Fruit fly (Drosophila melanogaster) whole organism, embryonic: ENCODE data around the gene CG44836.

ENCODE experiments used
- Bdp1 ChIP-seq: fragments of 200-800 bp; sonication (Bioruptor generic); optimal IDR thresholded peaks from 3 replicates; lab custom pipeline; 2016; ENCODE audit warnings: missing biosample characterization, missing genetic modification characterization
- Bgb ChIP-seq: fragments of 200-800 bp; sonication (Bioruptor generic); IDR thresholded peaks from 2 replicates; pipeline ENCODE4 v1.3.6; 2022; ENCODE audit warnings: missing biosample characterization, missing genetic modification characterization; ENCODE audit not compliant: partially characterized antibody
- CG10321 ChIP-seq: fragments of 200-800 bp; sonication (Bioruptor generic); IDR thresholded peaks from 2 replicates; pipeline ENCODE4 v1.3.6; 2022; ENCODE audit warnings: missing biosample characterization, missing genetic modification characterization
- CG10979 ChIP-seq: fragments of 200-800 bp; sonication (Bioruptor generic); optimal IDR thresholded peaks from 2 replicates; lab custom pipeline; 2018; ENCODE audit warnings: missing biosample characterization, mild to moderate bottlenecking, missing genetic modification characterization, moderate library complexity
- CG11085 ChIP-seq: fragments of 200-800 bp; sonication (Bioruptor generic); IDR thresholded peaks from 2 replicates; pipeline ENCODE4 v1.3.6; 2022; ENCODE audit warnings: missing biosample characterization, missing genetic modification characterization
- CG13287 ChIP-seq: fragments of 200-800 bp; sonication (Bioruptor generic); IDR thresholded peaks from 2 replicates; pipeline ENCODE4 v1.3.6; 2022; ENCODE audit warnings: missing biosample characterization, missing genetic modification characterization; ENCODE audit not compliant: partially characterized antibody
- CG13624 ChIP-seq: fragments of 200-800 bp; sonication (Bioruptor generic); optimal IDR thresholded peaks from 2 replicates; lab custom pipeline; 2016; ENCODE audit warnings: missing biosample characterization, missing genetic modification characterization
- CG16815 ChIP-seq: fragments of 200-800 bp; sonication (Bioruptor generic); optimal IDR thresholded peaks from 3 replicates; lab custom pipeline; 2017; ENCODE audit warnings: missing biosample characterization, mild to moderate bottlenecking, missing genetic modification characterization
- CG17802 ChIP-seq: fragments of 200-800 bp; sonication (Bioruptor generic); optimal IDR thresholded peaks from 2 replicates; lab custom pipeline; 2018; ENCODE audit warnings: missing biosample characterization, mild to moderate bottlenecking, missing genetic modification characterization, moderate library complexity
- CG18476 ChIP-seq: fragments of 200-800 bp; sonication (Bioruptor generic); optimal IDR thresholded peaks from 2 replicates; lab custom pipeline; 2016; ENCODE audit warnings: missing biosample characterization, mild to moderate bottlenecking, missing genetic modification characterization
- CG2889 ChIP-seq: fragments of 200-800 bp; sonication (Bioruptor generic); IDR thresholded peaks from 3 replicates; pipeline ENCODE4 v1.3.6; 2022; ENCODE audit warnings: missing biosample characterization, missing genetic modification characterization
- CG30020 ChIP-seq: fragments of 200-800 bp; optimal IDR thresholded peaks from 2 replicates; lab custom pipeline; 2019; ENCODE audit warnings: missing biosample characterization, mild to moderate bottlenecking, missing genetic modification characterization, moderate library complexity
- CG31224 ChIP-seq: fragments of 200-800 bp; sonication (Bioruptor generic); IDR thresholded peaks from 2 replicates; pipeline ENCODE4 v1.3.6; 2022; ENCODE audit warnings: missing biosample characterization, missing genetic modification characterization
- CG3995 ChIP-seq: fragments of 200-800 bp; sonication (Bioruptor generic); optimal IDR thresholded peaks from 3 replicates; lab custom pipeline; 2016; ENCODE audit warnings: missing biosample characterization, missing genetic modification characterization
- CG4424 ChIP-seq: fragments of 200-800 bp; sonication (Bioruptor generic); optimal IDR thresholded peaks from 3 replicates; lab custom pipeline; 2016; ENCODE audit warnings: missing biosample characterization, missing genetic modification characterization
- CG6791 ChIP-seq: fragments of 200-800 bp; sonication (Bioruptor generic); IDR thresholded peaks from 3 replicates; pipeline ENCODE4 v1.3.6; 2022; ENCODE audit warnings: missing biosample characterization, missing genetic modification characterization; ENCODE audit not compliant: partially characterized antibody
- CG7271 ChIP-seq: fragments of 200-800 bp; sonication (Bioruptor generic); optimal IDR thresholded peaks from 2 replicates; lab custom pipeline; 2018; ENCODE audit warnings: missing biosample characterization, mild to moderate bottlenecking, missing genetic modification characterization, moderate library complexity
- CG7745 ChIP-seq: fragments of 200-800 bp; sonication (Bioruptor generic); optimal IDR thresholded peaks from 2 replicates; lab custom pipeline; 2018; ENCODE audit warnings: missing biosample characterization, mild to moderate bottlenecking, missing genetic modification characterization, moderate library complexity
- CG9876 ChIP-seq: fragments of 200-800 bp; sonication (Bioruptor generic); optimal IDR thresholded peaks from 2 replicates; lab custom pipeline; 2016; ENCODE audit warnings: missing biosample characterization, missing genetic modification characterization
- CoRest ChIP-seq: fragments of 200-800 bp; sonication (Bioruptor generic); optimal IDR thresholded peaks from 3 replicates; lab custom pipeline; 2018; ENCODE audit warnings: missing biosample characterization, mild to moderate bottlenecking, missing genetic modification characterization, moderate library complexity
- D19B ChIP-seq: fragments of 200-800 bp; sonication (Bioruptor generic); optimal IDR thresholded peaks from 2 replicates; lab custom pipeline; 2017; ENCODE audit warnings: missing biosample characterization, mild to moderate bottlenecking, missing genetic modification characterization
- Doc2 ChIP-seq: fragments of 200-800 bp; sonication (Bioruptor generic); IDR thresholded peaks from 2 replicates; pipeline ENCODE4 v1.3.6; 2022; ENCODE audit warnings: missing biosample characterization, missing genetic modification characterization
- Dp ChIP-seq: fragments of 200-800 bp; sonication (Bioruptor generic); optimal IDR thresholded peaks from 2 replicates; lab custom pipeline; 2018; ENCODE audit warnings: missing biosample characterization, mild to moderate bottlenecking, missing genetic modification characterization, moderate library complexity
- Dref ChIP-seq: fragments of 200-800 bp; sonication (Bioruptor generic); IDR thresholded peaks from 2 replicates; pipeline ENCODE4 v1.3.6; 2022; ENCODE audit warnings: missing biosample characterization, missing genetic modification characterization
- E2f1 ChIP-seq: fragments of 200-800 bp; sonication (Bioruptor generic); IDR thresholded peaks from 2 replicates; pipeline ENCODE4 v1.3.6; 2022; ENCODE audit warnings: missing biosample characterization, missing genetic modification characterization
- HLH54F ChIP-seq: fragments of 200-800 bp; sonication (Bioruptor generic); optimal IDR thresholded peaks from 3 replicates; lab custom pipeline; 2016; ENCODE audit warnings: missing biosample characterization, missing genetic modification characterization
- Hey ChIP-seq: fragments of 200-800 bp; sonication (Bioruptor generic); optimal IDR thresholded peaks from 3 replicates; lab custom pipeline; 2018; ENCODE audit warnings: missing biosample characterization, mild to moderate bottlenecking, missing genetic modification characterization
- HmgZ ChIP-seq: fragments of 200-800 bp; sonication (Bioruptor generic); optimal IDR thresholded peaks from 2 replicates; lab custom pipeline; 2018; ENCODE audit warnings: missing biosample characterization, mild to moderate bottlenecking, missing genetic modification characterization
- Hsf ChIP-seq: fragments of 200-800 bp; sonication (Bioruptor generic); optimal IDR thresholded peaks from 3 replicates; lab custom pipeline; 2016; ENCODE audit warnings: missing biosample characterization, missing genetic modification characterization
- Rfx ChIP-seq: fragments of 200-800 bp; sonication (Bioruptor generic); IDR thresholded peaks from 2 replicates; pipeline ENCODE4 v1.3.6; 2022; ENCODE audit warnings: missing biosample characterization, missing genetic modification characterization
- Stat92E ChIP-seq, 3 experiments: fragments of >200 bp in 2 of 3; fragments of 200-800 bp in 1 of 3; sonication (Bioruptor generic) in 1 of 3; optimal IDR thresholded peaks; 2 replicates each; lab custom pipeline; 2017 to 2019; ENCODE audit warnings: missing biosample characterization in 3 of 3, missing genetic modification characterization in 3 of 3, mild to moderate bottlenecking in 1 of 3, moderate library complexity in 1 of 3
- Trl ChIP-seq, 3 experiments: fragments of >200 bp in 2 of 3; fragments of 200-800 bp in 1 of 3; sonication (Bioruptor generic) in 1 of 3; optimal IDR thresholded peaks; 2 replicates in 1 of 3; 3 replicates in 2 of 3; lab custom pipeline; 2016 to 2017; ENCODE audit warnings: missing biosample characterization in 1 of 3, missing genetic modification characterization in 1 of 3
- ab ChIP-seq: fragments of 200-800 bp; sonication (Bioruptor generic); optimal IDR thresholded peaks from 2 replicates; lab custom pipeline; 2016; ENCODE audit warnings: missing biosample characterization, missing genetic modification characterization
- al ChIP-seq: fragments of 200-800 bp; sonication (Bioruptor generic); IDR thresholded peaks from 2 replicates; pipeline ENCODE4 v1.3.6; 2022; ENCODE audit warnings: missing biosample characterization, missing genetic modification characterization
- amos ChIP-seq: fragments of 200-800 bp; sonication (Bioruptor generic); IDR thresholded peaks from 2 replicates; pipeline ENCODE4 v1.3.6; 2022; ENCODE audit warnings: missing biosample characterization, missing genetic modification characterization; ENCODE audit not compliant: partially characterized antibody
- cato ChIP-seq: fragments of 200-800 bp; sonication (Bioruptor generic); optimal IDR thresholded peaks from 2 replicates; lab custom pipeline; 2016; ENCODE audit warnings: missing biosample characterization, missing genetic modification characterization, borderline replicate concordance
- chinmo ChIP-seq: fragments of 200-800 bp; sonication (Bioruptor generic); IDR thresholded peaks from 4 replicates; pipeline ENCODE4 v1.3.6; 2022; ENCODE audit warnings: missing biosample characterization, missing genetic modification characterization; ENCODE audit not compliant: partially characterized antibody
- crc ChIP-seq: fragments of 200-800 bp; sonication (Bioruptor generic); optimal IDR thresholded peaks from 2 replicates; lab custom pipeline; 2016; ENCODE audit warnings: missing biosample characterization, missing genetic modification characterization
- dan ChIP-seq: fragments of 200-800 bp; sonication (Bioruptor generic); IDR thresholded peaks from 2 replicates; pipeline ENCODE4 v1.3.6; 2022; ENCODE audit warnings: missing biosample characterization, missing genetic modification characterization
- dimm ChIP-seq: fragments of 200-800 bp; sonication (Bioruptor generic); IDR thresholded peaks from 2 replicates; pipeline ENCODE4 v1.3.6; 2022; ENCODE audit warnings: missing biosample characterization, missing genetic modification characterization
- mirr ChIP-seq: fragments of 200-800 bp; sonication (Bioruptor generic); optimal IDR thresholded peaks from 3 replicates; lab custom pipeline; 2018; ENCODE audit warnings: missing biosample characterization, mild to moderate bottlenecking, missing genetic modification characterization
- pita ChIP-seq: fragments of 200-800 bp; sonication (Bioruptor generic); optimal IDR thresholded peaks from 2 replicates; lab custom pipeline; 2017; ENCODE audit warnings: missing biosample characterization, mild to moderate bottlenecking, missing genetic modification characterization
- pzg ChIP-seq: fragments of 200-800 bp; sonication (Bioruptor generic); optimal IDR thresholded peaks from 3 replicates; lab custom pipeline; 2018; ENCODE audit warnings: missing biosample characterization, mild to moderate bottlenecking, missing genetic modification characterization, moderate library complexity
- rib ChIP-seq: fragments of 200-800 bp; sonication (Bioruptor generic); IDR thresholded peaks from 2 replicates; pipeline ENCODE4 v1.3.6; 2022; ENCODE audit warnings: missing biosample characterization, missing genetic modification characterization
- stc ChIP-seq: fragments of 200-800 bp; sonication (Bioruptor generic); IDR thresholded peaks from 2 replicates; pipeline ENCODE4 v1.3.6; 2022; ENCODE audit warnings: missing biosample characterization, missing genetic modification characterization
- tap ChIP-seq: fragments of 200-800 bp; optimal IDR thresholded peaks from 3 replicates; lab custom pipeline; 2019; ENCODE audit warnings: missing biosample characterization, mild to moderate bottlenecking, missing genetic modification characterization, moderate library complexity
- trh ChIP-seq: fragments of 200-800 bp; sonication (Bioruptor generic); optimal IDR thresholded peaks from 2 replicates; lab custom pipeline; 2016; ENCODE audit warnings: missing biosample characterization, missing genetic modification characterization
- unc-4 ChIP-seq: fragments of 200-800 bp; sonication (Bioruptor generic); IDR thresholded peaks from 2 replicates; pipeline ENCODE4 v1.3.6; 2022; ENCODE audit warnings: missing biosample characterization, missing genetic modification characterization; ENCODE audit not compliant: partially characterized antibody
- wek ChIP-seq: fragments of 200-800 bp; sonication (Bioruptor generic); optimal IDR thresholded peaks from 3 replicates; lab custom pipeline; 2018; ENCODE audit warnings: missing biosample characterization, mild to moderate bottlenecking, missing genetic modification characterization, moderate library complexity

The CG44836 gene

dm6 chr3L:16412394-16412950, 12.4 kb upstream of the CG44836 start, which contains the start of gene Serinc (continued):
- TF ChIP-seq CG13624 (GFP tag; lab: Kevin White, UChicago) (peak; percentile 68), dimm (GFP tag; lab: Robert Waterston, UW) (no peak), CG16815 (GFP tag; lab: Kevin White, UChicago) (peak; percentile 26), Stat92E (GFP tag; optimal IDR thresholded peaks at IDR 0.05; lab: Kevin White, UChicago) (peak in 1 of 3 experiments; percentile 57), CG7271 (no peak), HLH54F (GFP tag; lab: Kevin White, UChicago) (peak; percentile 58), pita (GFP tag; lab: Kevin White, UChicago) (peak; percentile 49), CG13287 (peak; percentile 98), mirr (GFP tag; lab: Kevin White, UChicago) (no peak), CG31224 (GFP tag; lab: Robert Waterston, UW) (0 out of 2 replicates have a peak, but pooled peaks have one; percentile 16), Bdp1 (GFP tag; lab: Kevin White, UChicago) (peak; percentile 49), CG18476 (GFP tag; lab: Kevin White, UChicago) (peak; percentile 27), CG6791 (GFP tag; lab: Robert Waterston, UW) (peak; percentile 96), CG9876 (GFP tag; lab: Kevin White, UChicago) (no peak), rib (no peak), pzg (GFP tag; lab: Kevin White, UChicago) (peak; percentile 71), Hey (tag; lab: Kevin White, UChicago) (no peak), cato (no peak), ab (no peak), Hsf (GFP tag; lab: Kevin White, UChicago) (peak; percentile 69), CoRest (tag; lab: Kevin White, UChicago) (peak; percentile 74), CG3995 (GFP tag; lab: Kevin White, UChicago) (peak; percentile 92), amos (GFP tag; lab: Robert Waterston, UW) (peak; percentile 98), CG2889 (GFP tag; lab: Robert Waterston, UW) (no peak), HmgZ (tag; lab: Kevin White, UChicago) (peak; percentile 82), Dref (GFP tag; lab: Robert Waterston, UW) (peak; percentile 52), Doc2 (no peak), Rfx (0 out of 2 replicates have a peak, but pooled peaks have one; percentile 71), stc (no peak), unc-4 (GFP tag; lab: Robert Waterston, UW) (peak; percentile 96), Bgb (GFP tag; lab: Robert Waterston, UW) (peak; percentile 98), CG10979 (tag; lab: Kevin White, UChicago) (peak; percentile 57), E2f1 (GFP tag; lab: Robert Waterston, UW) (0 out of 2 replicates have a peak, but pooled peaks have one; percentile 33), D19B (GFP tag; lab: Kevin White, UChicago) (no peak), chinmo (GFP tag; lab: Robert Waterston, UW) (peak; percentile 92; the same call in 3 of the 4 replicates), dan (GFP tag; lab: Robert Waterston, UW) (no peak), Trl (optimal IDR thresholded peaks at IDR 0.05; lab: Kevin White, UChicago) (no peak), Trl (GFP tag; optimal IDR thresholded peaks at IDR 0.05; lab: Kevin White, UChicago) (peak; percentile 55), CG4424 (GFP tag; lab: Kevin White, UChicago) (peak; percentile 69), CG30020 (peak; percentile 71), CG7745 (no peak), Dp (peak; percentile 59), wek (GFP tag; lab: Kevin White, UChicago) (peak; percentile 6), CG17802 (peak; percentile 68), CG11085 (GFP tag; lab: Robert Waterston, UW) (peak; percentile 33; the same call in 1 of the 2 replicates), crc (peak; percentile 6), trh (GFP tag; lab: Kevin White, UChicago) (no peak), CG10321 (GFP tag; lab: Robert Waterston, UW) (no peak), al (GFP tag; lab: Robert Waterston, UW) (0 out of 2 replicates have a peak, but pooled peaks have one; percentile 34), tap (tag; lab: Kevin White, UChicago) (no peak)
